Worm (Caenorhabditis elegans): ENCODE data around the gene mrp-8.

Gene mrp-8

DNA sequence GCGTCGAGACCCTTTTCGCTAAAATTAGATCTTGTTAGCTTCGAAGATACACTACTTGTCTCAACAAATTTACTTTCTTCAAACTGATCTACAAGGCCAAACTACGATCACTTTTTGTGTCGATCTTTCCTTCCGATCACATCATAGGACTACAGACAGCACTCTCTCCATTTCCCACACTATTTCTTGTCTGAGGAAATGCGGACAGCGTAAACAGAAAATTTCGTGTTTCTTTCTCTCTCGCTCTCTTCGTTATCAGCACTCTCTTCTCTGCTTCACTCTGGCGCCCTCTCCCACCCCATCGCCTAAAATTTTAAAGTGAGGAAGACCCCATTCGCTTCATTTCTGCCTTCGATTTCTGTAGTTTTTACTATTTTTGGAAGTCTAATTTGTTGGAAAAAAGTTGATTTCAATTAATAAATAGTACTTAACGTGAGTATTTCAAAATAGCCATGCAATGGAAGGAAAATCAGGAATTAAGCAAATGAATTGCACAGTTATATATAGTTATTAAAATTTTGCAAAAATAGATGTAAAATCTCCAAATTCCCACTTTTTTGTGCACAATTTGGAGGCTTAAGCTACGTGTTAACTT, 32.5 kb upstream of the mrp-8 start:
- TF ChIP-seq unc-62 (GFP tag; optimal IDR thresholded peaks at IDR 0.05) = peak; percentile 7
- peak; percentile 51 for TF ChIP-seq elt-1 (tag; optimal IDR thresholded peaks at IDR 0.05; ENCODE audit: borderline replicate concordance, insufficient read depth)
- peak; percentile 1 for TF ChIP-seq elt-3 (tag; optimal IDR thresholded peaks at IDR 0.05)
- TF ChIP-seq ces-1 (GFP tag; optimal IDR thresholded peaks at IDR 0.05) = peak; percentile 45
- peak; percentile 25 for TF ChIP-seq unc-120 (tag; optimal IDR thresholded peaks at IDR 0.05; ENCODE audit: poor library complexity, severe bottlenecking)
- TF ChIP-seq pha-4 (tag; optimal IDR thresholded peaks at IDR 0.05) = peak; percentile 1
- TF ChIP-seq ham-2 (GFP tag; optimal IDR thresholded peaks at IDR 0.05) = no peak
- TF ChIP-seq mep-1 (tag; optimal IDR thresholded peaks at IDR 0.05) = no peak

DNA sequence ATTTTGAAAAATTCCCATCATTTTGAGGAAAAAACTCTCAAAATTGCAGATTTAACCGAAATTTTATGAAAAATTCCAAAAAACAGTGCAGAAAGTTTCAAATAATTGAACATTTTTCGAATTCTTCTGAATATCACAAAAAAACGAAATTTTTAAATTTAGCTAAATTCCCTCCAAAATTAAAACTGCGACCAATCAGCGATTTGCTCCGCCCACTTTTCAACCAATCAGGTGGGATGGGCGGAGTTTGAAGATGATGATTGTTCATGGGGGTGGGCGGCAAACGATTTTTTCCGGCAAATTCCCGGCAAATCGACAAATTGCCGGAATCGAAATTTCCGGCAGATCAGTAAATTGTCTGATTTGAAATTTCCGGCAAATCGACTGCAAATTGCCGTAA, 31.3 kb upstream of the mrp-8 start:
- TF ChIP-seq flh-1 (GFP tag; optimal IDR thresholded peaks at IDR 0.05) (no peak), zip-8 (tag; optimal IDR thresholded peaks at IDR 0.05) (no peak), ces-1 (GFP tag; optimal IDR thresholded peaks at IDR 0.05) (no peak), hlh-1 (tag; optimal IDR thresholded peaks at IDR 0.05) (no peak), nhr-2 (tag; optimal IDR thresholded peaks at IDR 0.05) (no peak), mab-5 (tag; optimal IDR thresholded peaks at IDR 0.05) (no peak), nhr-28 (tag; optimal IDR thresholded peaks at IDR 0.05) (no peak), nhr-76 (tag; optimal IDR thresholded peaks at IDR 0.05) (no peak), bed-3 (GFP tag; optimal IDR thresholded peaks at IDR 0.05) (no peak), ztf-11 (tag; optimal IDR thresholded peaks at IDR 0.05) (no peak), elt-3 (tag; optimal IDR thresholded peaks at IDR 0.05) (no peak), sem-2 (GFP tag; optimal IDR thresholded peaks at IDR 0.05) (no peak), blmp-1 (tag; optimal IDR thresholded peaks at IDR 0.05) (no peak), tbx-8 (GFP tag; optimal IDR thresholded peaks at IDR 0.05) (no peak), nhr-237 (tag; optimal IDR thresholded peaks at IDR 0.05) (no peak), unc-62 (GFP tag; optimal IDR thresholded peaks at IDR 0.05) (no peak), elt-1 (tag; optimal IDR thresholded peaks at IDR 0.05; ENCODE audit: borderline replicate concordance, insufficient read depth) (no peak)

DNA sequence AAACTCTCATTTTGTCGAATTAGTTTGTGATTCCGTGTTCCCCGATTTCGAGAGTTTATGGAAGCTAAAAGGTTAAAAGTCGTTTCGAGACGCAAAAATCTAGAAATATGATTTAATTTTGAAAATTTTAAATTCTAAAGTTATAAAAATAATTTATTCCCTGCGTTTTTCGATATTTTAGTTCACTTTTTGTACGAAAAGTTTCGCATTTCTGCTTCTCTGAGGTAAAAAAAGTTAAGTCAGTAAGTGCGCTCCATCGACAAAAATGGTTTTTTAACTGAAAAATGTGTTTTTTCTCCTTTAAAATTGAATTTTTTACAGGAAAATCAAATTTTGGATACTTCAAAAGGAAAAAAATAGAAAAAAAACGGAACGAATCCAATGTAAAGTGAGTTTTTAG, 30.5 kb upstream of the mrp-8 start, which contains the start of gene zip-1:
Gene zip-1, plus strand, starts transcription at position 301 of the 400 bp plus-strand sequence.
- TF ChIP-seq M03D4.4 (tag; optimal IDR thresholded peaks at IDR 0.05) (no peak), drap-1 (GFP tag; optimal IDR thresholded peaks at IDR 0.05) (no peak), flh-1 (GFP tag; optimal IDR thresholded peaks at IDR 0.05) (no peak), ces-1 (GFP tag; optimal IDR thresholded peaks at IDR 0.05) (no peak), mab-5 (tag; optimal IDR thresholded peaks at IDR 0.05) (no peak), ham-2 (GFP tag; optimal IDR thresholded peaks at IDR 0.05) (no peak), nhr-2 (tag; optimal IDR thresholded peaks at IDR 0.05) (no peak), ztf-11 (tag; optimal IDR thresholded peaks at IDR 0.05) (no peak)

DNA sequence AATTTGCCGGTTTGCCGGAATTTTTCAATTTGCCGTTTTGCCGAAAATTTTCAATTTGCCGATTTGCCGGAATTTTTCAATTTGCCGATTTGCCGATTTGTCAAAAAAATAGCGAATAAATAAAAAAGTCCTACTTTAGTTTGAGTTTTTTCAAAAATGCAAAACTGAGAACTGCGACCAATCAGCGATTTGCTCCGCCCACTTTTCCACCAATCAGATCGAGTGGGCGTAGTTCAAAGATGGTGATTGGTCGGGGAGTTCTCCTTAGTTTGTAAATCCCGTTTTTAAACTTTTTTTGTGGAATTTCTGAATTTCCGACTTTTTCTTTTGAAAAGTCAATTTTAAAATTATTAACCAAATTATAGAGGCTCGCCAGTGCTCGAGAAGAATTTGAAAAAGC, 28.3 kb upstream of the mrp-8 start:
- TF ChIP-seq ces-1 (GFP tag; optimal IDR thresholded peaks at IDR 0.05) = no peak
- TF ChIP-seq lin-32 (GFP tag; optimal IDR thresholded peaks at IDR 0.05) = no peak
- TF ChIP-seq elt-1 (tag; optimal IDR thresholded peaks at IDR 0.05; ENCODE audit: borderline replicate concordance, insufficient read depth) = no peak
- TF ChIP-seq bed-3 (GFP tag; optimal IDR thresholded peaks at IDR 0.05) = no peak
- no peak for TF ChIP-seq lin-13 (tag; optimal IDR thresholded peaks at IDR 0.05)
- TF ChIP-seq unc-39 (tag; optimal IDR thresholded peaks at IDR 0.05) = no peak
- no peak for TF ChIP-seq mls-2 (tag; optimal IDR thresholded peaks at IDR 0.05)
- TF ChIP-seq mep-1 (tag; optimal IDR thresholded peaks at IDR 0.05) = no peak
- no peak for TF ChIP-seq nhr-2 (tag; optimal IDR thresholded peaks at IDR 0.05)
- no peak for TF ChIP-seq ceh-43 (GFP tag; optimal IDR thresholded peaks at IDR 0.05)
- TF ChIP-seq nhr-28 (tag; optimal IDR thresholded peaks at IDR 0.05) = no peak
- TF ChIP-seq lsy-2 (tag; optimal IDR thresholded peaks at IDR 0.05) = no peak
- no peak for TF ChIP-seq zip-8 (tag; optimal IDR thresholded peaks at IDR 0.05)
- no peak for TF ChIP-seq sem-2 (GFP tag; optimal IDR thresholded peaks at IDR 0.05)
- TF ChIP-seq drap-1 (GFP tag; optimal IDR thresholded peaks at IDR 0.05) = no peak
- no peak for TF ChIP-seq elt-3 (tag; optimal IDR thresholded peaks at IDR 0.05)
- no peak for TF ChIP-seq ceh-39 (tag; optimal IDR thresholded peaks at IDR 0.05)
- no peak for TF ChIP-seq pha-4 (tag; optimal IDR thresholded peaks at IDR 0.05)
- TF ChIP-seq snpc-4 (tag; optimal IDR thresholded peaks at IDR 0.05) = no peak

DNA sequence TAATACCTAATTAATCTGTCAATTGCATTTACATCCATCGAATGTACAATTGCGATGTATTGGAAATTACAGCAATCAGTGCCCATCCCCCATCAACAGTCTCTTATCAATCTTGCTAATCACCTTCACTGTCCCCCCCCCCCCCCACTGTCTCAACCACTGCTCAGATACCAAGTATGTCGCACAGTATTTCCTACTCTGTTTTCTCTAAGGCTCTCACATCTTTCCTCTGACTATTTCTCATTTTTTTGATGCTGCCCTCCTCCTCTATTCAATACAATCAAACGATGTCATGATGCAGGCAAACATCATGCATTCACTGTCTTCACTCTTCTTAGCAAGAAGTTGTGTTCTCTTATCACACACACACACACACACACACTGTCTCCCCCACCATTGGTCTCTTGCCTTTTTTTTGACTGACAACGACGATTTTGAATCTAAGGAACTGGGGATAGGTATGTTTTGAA, 24.6 kb upstream of the mrp-8 start, which contains the start of the genes zip-12 and Y75B8A.63:
Gene zip-12, plus strand, starts transcription at position 387 of the 470 bp plus-strand sequence.
Gene Y75B8A.63, plus strand, starts transcription at position 420 of the 470 bp plus-strand sequence.
- TF ChIP-seq mab-5 (tag; optimal IDR thresholded peaks at IDR 0.05) = no peak
- TF ChIP-seq nhr-76 (tag; optimal IDR thresholded peaks at IDR 0.05) = no peak
- no peak for TF ChIP-seq nhr-237 (tag; optimal IDR thresholded peaks at IDR 0.05)
- no peak for TF ChIP-seq snpc-4 (tag; optimal IDR thresholded peaks at IDR 0.05)
- TF ChIP-seq unc-62 (GFP tag; optimal IDR thresholded peaks at IDR 0.05) = no peak
- no peak for TF ChIP-seq blmp-1 (tag; optimal IDR thresholded peaks at IDR 0.05)
- no peak for TF ChIP-seq sem-2 (GFP tag; optimal IDR thresholded peaks at IDR 0.05)
- TF ChIP-seq unc-120 (tag; optimal IDR thresholded peaks at IDR 0.05; ENCODE audit: poor library complexity, severe bottlenecking) = no peak
- TF ChIP-seq mls-2 (tag; optimal IDR thresholded peaks at IDR 0.05) = no peak
